Worm (Caenorhabditis elegans): ENCODE measurements around the gene ccar-1.

Gene ccar-1

ce11 chrIV:14071466-14071865 is at the start of gene ccar-1:
ccar-1 (plus strand) TSS chrIV:14071548.
- TF ChIP-seq sea-1 (GFP tag; conservative IDR thresholded peaks at IDR 0.05) = 0 out of 2 replicates have a peak, but pooled peaks have one; percentile 63
- peak; percentile 32 for TF ChIP-seq hmg-4 (GFP tag; optimal IDR thresholded peaks at IDR 0.05)
- no peak for TF ChIP-seq flt-1 (GFP tag; IDR thresholded peaks at IDR 0.05)

DNA sequence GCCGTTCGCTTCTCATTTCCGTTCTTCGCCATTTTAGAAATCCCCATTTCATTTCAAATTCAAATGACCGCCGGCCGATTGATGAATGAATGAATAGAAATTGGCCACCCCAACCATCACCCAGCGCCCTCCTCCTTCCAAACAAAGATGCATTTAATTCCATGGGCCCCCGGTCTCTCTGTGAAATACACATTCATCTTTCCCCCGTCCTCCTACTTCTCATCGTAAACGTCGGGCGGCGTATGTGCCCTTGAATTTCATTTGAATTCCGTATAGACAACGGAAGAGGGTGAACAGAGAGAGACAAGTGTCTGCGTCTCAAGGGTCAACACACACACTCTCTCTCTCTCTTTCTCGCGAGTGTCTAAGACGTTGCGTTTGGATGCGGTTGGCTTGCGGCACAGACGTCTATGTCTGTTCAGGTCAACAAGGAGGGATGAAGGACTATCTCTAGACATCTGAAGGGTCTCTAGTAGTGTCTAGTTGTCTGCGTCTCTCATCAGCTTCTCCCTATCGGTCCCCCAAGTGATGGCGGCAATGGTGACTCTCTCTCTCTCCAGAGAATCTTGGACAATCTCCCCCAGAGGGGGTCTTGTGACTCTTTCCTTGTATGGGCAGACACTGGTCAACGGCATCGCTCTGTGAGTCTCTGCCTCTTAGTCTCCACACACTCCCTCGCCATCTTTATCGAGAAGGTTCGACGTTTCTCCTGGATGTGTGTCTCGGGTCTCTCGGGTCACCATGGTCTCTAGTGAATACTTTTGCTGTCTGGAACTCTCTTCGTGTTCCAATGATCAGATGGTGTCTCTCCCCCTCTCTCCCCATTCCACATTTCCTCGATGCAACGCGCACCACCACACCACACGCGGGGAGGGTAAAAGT is 38.5 kb upstream of the ccar-1 start:
- TF ChIP-seq F13C5.2 (tag; optimal IDR thresholded peaks at IDR 0.05) (peak; percentile 28), ama-1 (optimal IDR thresholded peaks at IDR 0.05) (peak; percentile 75), pes-1 (GFP tag; IDR thresholded peaks at IDR 0.05) (no peak; the same call in 1 of the 2 replicates), hmbx-1 (tag; optimal IDR thresholded peaks at IDR 0.05) (peak; percentile 13), ets-7 (tag; optimal IDR thresholded peaks at IDR 0.05) (peak; percentile 24)

DNA sequence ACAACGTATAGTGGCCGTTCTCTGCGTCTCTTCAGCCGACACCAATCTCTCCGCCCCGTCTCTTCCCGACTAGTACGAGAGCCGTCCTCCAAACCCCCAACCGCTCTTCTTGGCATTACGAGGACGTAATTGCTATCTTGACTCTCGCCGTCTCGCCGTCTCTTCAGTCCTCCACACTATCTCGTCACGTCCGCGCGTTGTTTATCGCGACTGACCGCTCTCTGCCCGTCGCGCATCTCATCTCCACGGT is 37.9 kb upstream of the ccar-1 start:
- TF ChIP-seq ceh-13 (GFP tag; optimal IDR thresholded peaks at IDR 0.05) (no peak), F13C5.2 (tag; optimal IDR thresholded peaks at IDR 0.05) (no peak), scrt-1 (GFP tag; IDR thresholded peaks at IDR 0.05) (no peak), tbx-37 (GFP tag; conservative IDR thresholded peaks at IDR 0.05) (no peak), hmg-4 (GFP tag; optimal IDR thresholded peaks at IDR 0.05) (no peak), tra-4 (tag; optimal IDR thresholded peaks at IDR 0.05) (no peak), flt-1 (GFP tag; IDR thresholded peaks at IDR 0.05) (no peak), pes-1 (GFP tag; IDR thresholded peaks at IDR 0.05) (no peak), tbx-11 (GFP tag; IDR thresholded peaks at IDR 0.05) (no peak), hnd-1 (tag; optimal IDR thresholded peaks at IDR 0.05) (no peak), ama-1 (optimal IDR thresholded peaks at IDR 0.05) (no peak), ets-7 (tag; optimal IDR thresholded peaks at IDR 0.05) (no peak)

ce11 chrIV:14033752-14034570 is 37.4 kb upstream of the ccar-1 start:
- peak; percentile 89 for TF ChIP-seq ceh-13 (GFP tag; optimal IDR thresholded peaks at IDR 0.05)
- TF ChIP-seq tbx-37 (GFP tag; conservative IDR thresholded peaks at IDR 0.05) = peak; percentile 84
- peak; percentile 94 for TF ChIP-seq flt-1 (GFP tag; IDR thresholded peaks at IDR 0.05)
- peak; percentile 74 for TF ChIP-seq ets-7 (tag; optimal IDR thresholded peaks at IDR 0.05)
- TF ChIP-seq hnd-1 (tag; optimal IDR thresholded peaks at IDR 0.05) = peak; percentile 91
- peak; percentile 97 for TF ChIP-seq ceh-36 (tag; optimal IDR thresholded peaks at IDR 0.05)
- peak; percentile 100 for TF ChIP-seq B0310.2 (tag; optimal IDR thresholded peaks at IDR 0.05)
- peak; percentile 94 for TF ChIP-seq aly-1 (tag; optimal IDR thresholded peaks at IDR 0.05)
- TF ChIP-seq tra-4 (tag; optimal IDR thresholded peaks at IDR 0.05) = peak; percentile 100
- peak; percentile 100 for TF ChIP-seq hmg-4 (GFP tag; optimal IDR thresholded peaks at IDR 0.05)
- peak; percentile 100 for TF ChIP-seq ama-1 (optimal IDR thresholded peaks at IDR 0.05)
- TF ChIP-seq pes-1 (GFP tag; IDR thresholded peaks at IDR 0.05) = peak; percentile 94
- TF ChIP-seq tbx-11 (GFP tag; IDR thresholded peaks at IDR 0.05) = peak; percentile 91
- peak; percentile 93 for TF ChIP-seq scrt-1 (GFP tag; IDR thresholded peaks at IDR 0.05)
- peak; percentile 96 for TF ChIP-seq hmbx-1 (tag; optimal IDR thresholded peaks at IDR 0.05)
- TF ChIP-seq sea-1 (GFP tag; conservative IDR thresholded peaks at IDR 0.05) = peak; percentile 97
- TF ChIP-seq F13C5.2 (tag; optimal IDR thresholded peaks at IDR 0.05) = peak; percentile 99

ce11 chrIV:14034571-14034954 is 36.8 kb upstream of the ccar-1 start:
- TF ChIP-seq aly-1 (tag; optimal IDR thresholded peaks at IDR 0.05) (no peak), hmg-4 (GFP tag; optimal IDR thresholded peaks at IDR 0.05) (no peak), hmbx-1 (tag; optimal IDR thresholded peaks at IDR 0.05) (no peak), tbx-11 (GFP tag; IDR thresholded peaks at IDR 0.05) (no peak), ets-7 (tag; optimal IDR thresholded peaks at IDR 0.05) (no peak), sea-1 (GFP tag; conservative IDR thresholded peaks at IDR 0.05) (no peak), ceh-13 (GFP tag; optimal IDR thresholded peaks at IDR 0.05) (no peak), pes-1 (GFP tag; IDR thresholded peaks at IDR 0.05) (no peak), flt-1 (GFP tag; IDR thresholded peaks at IDR 0.05) (no peak), tbx-37 (GFP tag; conservative IDR thresholded peaks at IDR 0.05) (no peak), F13C5.2 (tag; optimal IDR thresholded peaks at IDR 0.05) (no peak)

DNA sequence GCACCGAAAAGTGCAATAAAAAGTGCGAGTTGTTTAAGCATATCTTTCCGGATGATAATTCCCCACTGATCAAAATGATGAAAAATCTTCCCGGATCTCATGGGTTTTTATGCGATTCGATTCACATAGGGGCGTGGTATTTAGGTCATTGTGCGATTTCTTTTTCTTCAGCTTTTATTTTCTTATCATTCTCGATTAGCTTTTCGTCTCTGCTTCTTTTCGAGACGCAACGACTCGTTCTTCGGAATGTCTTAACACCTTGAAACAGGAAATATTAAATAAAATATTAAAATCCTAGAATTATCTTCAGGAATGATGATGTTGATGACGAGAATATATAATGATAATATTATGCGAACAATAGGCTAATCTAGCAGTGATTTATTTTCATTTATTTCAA is 27.7 kb upstream of the ccar-1 start, which contains the start of gene Y37A1B.7:
Gene Y37A1B.7, minus strand, starts transcription at position 101 of the 400 bp plus-strand sequence.
- TF ChIP-seq hmbx-1 (tag; optimal IDR thresholded peaks at IDR 0.05) = no peak
- TF ChIP-seq ceh-13 (GFP tag; optimal IDR thresholded peaks at IDR 0.05) = no peak
- TF ChIP-seq tbx-37 (GFP tag; conservative IDR thresholded peaks at IDR 0.05) = no peak

DNA sequence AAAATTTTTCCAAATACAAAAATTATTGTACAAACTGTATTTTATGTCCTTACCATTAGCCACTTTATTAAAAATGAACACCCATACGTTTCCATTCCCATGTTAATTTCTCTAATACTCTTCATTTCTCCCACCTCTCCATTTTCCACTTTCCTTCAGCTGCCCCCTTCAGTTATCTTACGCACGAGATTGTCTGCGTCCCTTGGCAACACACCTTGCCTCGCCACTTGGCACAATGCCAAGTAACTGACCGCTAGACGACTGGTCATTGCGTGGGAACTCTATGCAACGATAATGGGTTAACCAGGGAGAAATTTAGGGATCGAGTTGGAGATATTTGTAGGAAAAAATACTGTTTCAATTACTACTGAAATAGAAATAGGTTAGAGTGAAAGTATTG is 24.6 kb upstream of the ccar-1 start:
- TF ChIP-seq F13C5.2 (tag; optimal IDR thresholded peaks at IDR 0.05) (peak; percentile 65), ceh-13 (GFP tag; optimal IDR thresholded peaks at IDR 0.05) (no peak)

ce11 chrIV:14050442-14050841 is 20.9 kb upstream of the ccar-1 start:
- TF ChIP-seq flt-1 (GFP tag; IDR thresholded peaks at IDR 0.05) (no peak), hmg-4 (GFP tag; optimal IDR thresholded peaks at IDR 0.05) (no peak), aly-1 (tag; optimal IDR thresholded peaks at IDR 0.05) (no peak), ceh-13 (GFP tag; optimal IDR thresholded peaks at IDR 0.05) (no peak), B0310.2 (tag; optimal IDR thresholded peaks at IDR 0.05) (no peak), pes-1 (GFP tag; IDR thresholded peaks at IDR 0.05) (no peak), F13C5.2 (tag; optimal IDR thresholded peaks at IDR 0.05) (no peak), hmbx-1 (tag; optimal IDR thresholded peaks at IDR 0.05) (no peak), hnd-1 (tag; optimal IDR thresholded peaks at IDR 0.05) (no peak), ceh-36 (tag; optimal IDR thresholded peaks at IDR 0.05) (no peak), tra-4 (tag; optimal IDR thresholded peaks at IDR 0.05) (no peak), sea-1 (GFP tag; conservative IDR thresholded peaks at IDR 0.05) (no peak), scrt-1 (GFP tag; IDR thresholded peaks at IDR 0.05) (no peak), tbx-11 (GFP tag; IDR thresholded peaks at IDR 0.05) (no peak), ets-7 (tag; optimal IDR thresholded peaks at IDR 0.05) (no peak), ama-1 (optimal IDR thresholded peaks at IDR 0.05) (no peak)

Data from whole organism, early embryonic.